Worm (Caenorhabditis elegans) whole organism, midembryonic: ENCODE measurements around the gene nhr-87.
"Not testable (repeated sequence)": the region's sequence is repeated elsewhere in the genome, so short reads cannot be mapped to it uniquely, and the experiment has no call there.

Source experiments
- T22C8.4 ChIP-seq: fragments of 200-800 bp; sonication (Bioruptor generic); IDR thresholded peaks from 2 replicates; pipeline ENCODE4 v1.3.6; 2022; ENCODE audit warnings: missing genetic modification characterization, missing compliant biosample characterization
- cog-1 ChIP-seq: sonication (generic microtip); optimal IDR thresholded peaks from 2 replicates; lab custom pipeline; 2016; ENCODE audit warnings: missing genetic modification characterization, missing compliant biosample characterization
- klf-2 ChIP-seq: fragments of 200-800 bp; sonication (Bioruptor generic); conservative IDR thresholded peaks from 2 replicates; pipeline ENCODE4 v1.3.6; 2022; ENCODE audit warnings: missing genetic modification reagents, missing genetic modification characterization, missing compliant biosample characterization
- ref-1 ChIP-seq: fragments of 200-800 bp; sonication (Bioruptor generic); conservative IDR thresholded peaks from 2 replicates; pipeline ENCODE4 v1.3.6; 2022; ENCODE audit warnings: missing genetic modification reagents, missing genetic modification characterization, missing compliant biosample characterization

DNA sequence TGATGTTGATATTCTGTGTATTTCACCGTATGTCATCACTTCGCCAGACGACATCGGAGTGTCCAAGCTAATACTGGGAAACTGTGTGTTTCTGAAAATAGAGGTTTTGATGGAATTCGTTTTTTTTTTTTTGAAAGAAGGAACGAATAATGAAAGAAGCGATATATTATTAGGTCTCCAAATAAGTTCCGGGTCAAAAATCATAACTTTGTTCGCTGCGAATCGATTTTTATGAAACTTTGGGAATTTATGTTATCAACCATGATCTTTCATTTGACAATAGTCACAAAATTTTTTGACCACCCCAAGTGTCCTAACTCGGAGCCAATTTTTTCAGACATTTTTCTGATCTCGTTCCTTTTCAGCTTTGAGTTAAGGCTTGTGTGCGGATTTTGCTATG, 21.4 kb downstream of the nhr-87 start, which contains the start of gene nhr-274:
- TF ChIP-seq T22C8.4 (GFP tag; lab: Robert Waterston, UW); klf-2 (GFP tag; lab: Robert Waterston, UW); ref-1 (GFP tag; lab: Robert Waterston, UW); cog-1: not testable (repeated sequence)
